Fruit fly (Drosophila melanogaster): ENCODE results near the gene CG34280.

CG34280 gene

dm6 chr3R:17391313-17391845 lies 12.1 kb downstream of the CG34280 start, which contains the start of the genes Brf and sds22 (continued):
- TF ChIP-seq CG32772 (GFP tag; IDR thresholded peaks at IDR 0.05) (peak; percentile 93), CG10431 (GFP tag; optimal IDR thresholded peaks at IDR 0.05) (peak; percentile 76), Oli (tag; optimal IDR thresholded peaks at IDR 0.05) (peak; percentile 92), luna (GFP tag; optimal IDR thresholded peaks at IDR 0.05) (peak; percentile 93), yki (optimal IDR thresholded peaks at IDR 0.05) (no peak), Mad (GFP tag; optimal IDR thresholded peaks at IDR 0.05) (peak; percentile 93), CG14667 (GFP tag; IDR thresholded peaks at IDR 0.05) (peak; percentile 94), CG17359 (tag; optimal IDR thresholded peaks at IDR 0.05) (peak; percentile 92), BEAF-32 (GFP tag; optimal IDR thresholded peaks at IDR 0.05) (peak; percentile 87), Fer3 (tag; optimal IDR thresholded peaks at IDR 0.05) (peak; percentile 94), Opbp (GFP tag; IDR thresholded peaks at IDR 0.05; ENCODE audit: partially characterized antibody) (peak; percentile 53; the same call in 1 of the 3 replicates), dmrt11E (tag; optimal IDR thresholded peaks at IDR 0.05) (peak; percentile 96), CG17912 (GFP tag; optimal IDR thresholded peaks at IDR 0.05) (peak; percentile 77), hb (GFP tag; IDR thresholded peaks at IDR 0.05; ENCODE audit: partially characterized antibody) (no peak), pb (GFP tag; optimal IDR thresholded peaks at IDR 0.05) (peak; percentile 84), hkb (optimal IDR thresholded peaks at IDR 0.05) (no peak), hkb (GFP tag; IDR thresholded peaks at IDR 0.05) (peak; percentile 91), Scr (GFP tag; IDR thresholded peaks at IDR 0.05; ENCODE audit: partially characterized antibody) (peak; percentile 86), CG13775 (GFP tag; optimal IDR thresholded peaks at IDR 0.05) (peak; percentile 96), Dad (GFP tag; optimal IDR thresholded peaks at IDR 0.05) (peak; percentile 95), klu (GFP tag; IDR thresholded peaks at IDR 0.05) (peak; percentile 94), crp (GFP tag; optimal IDR thresholded peaks at IDR 0.05) (peak; percentile 83 to 93), Fer1 (GFP tag; optimal IDR thresholded peaks at IDR 0.05) (peak; percentile 93), CG2678 (tag; optimal IDR thresholded peaks at IDR 0.05) (peak; percentile 96), CG5245 (GFP tag; optimal IDR thresholded peaks at IDR 0.05) (peak; percentile 95), peb (GFP tag; IDR thresholded peaks at IDR 0.05) (peak; percentile 87), hbn (GFP tag; IDR thresholded peaks at IDR 0.05; ENCODE audit: partially characterized antibody) (peak; percentile 72), CG11456 (GFP tag; IDR thresholded peaks at IDR 0.05) (peak; percentile 90), nerfin-1 (tag; optimal IDR thresholded peaks at IDR 0.05) (peak; percentile 93), CG18599 (GFP tag; optimal IDR thresholded peaks at IDR 0.05) (peak; percentile 96), CG9797 (GFP tag; optimal IDR thresholded peaks at IDR 0.05) (peak; percentile 53), slbo (GFP tag; IDR thresholded peaks at IDR 0.05) (peak; percentile 96), so (GFP tag; IDR thresholded peaks at IDR 0.05) (peak; percentile 87), CG10959 (GFP tag; IDR thresholded peaks at IDR 0.05) (peak; percentile 90), Elba2 (GFP tag; optimal IDR thresholded peaks at IDR 0.05) (peak; percentile 97), slou (GFP tag; optimal IDR thresholded peaks at IDR 0.05) (peak; percentile 96), pan (optimal IDR thresholded peaks at IDR 0.05) (no peak), pan (GFP tag; optimal IDR thresholded peaks at IDR 0.05 in 1 of 2, IDR thresholded peaks at IDR 0.05 in 1 of 2) (peak in 1 of 2 experiments; percentile 93), Sox100B (GFP tag; optimal IDR thresholded peaks at IDR 0.05) (peak; percentile 93), CG2116 (GFP tag; optimal IDR thresholded peaks at IDR 0.05) (peak; percentile 89), btn (GFP tag; optimal IDR thresholded peaks at IDR 0.05) (peak; percentile 84), sna (GFP tag; IDR thresholded peaks at IDR 0.05; ENCODE audit: partially characterized antibody) (peak; percentile 72; the same call in 1 of the 2 replicates), bigmax (GFP tag; optimal IDR thresholded peaks at IDR 0.05) (peak; percentile 7), az2 (GFP tag; optimal IDR thresholded peaks at IDR 0.05) (peak; percentile 96), pho (GFP tag; optimal IDR thresholded peaks at IDR 0.05) (peak; percentile 97), wor (GFP tag; IDR thresholded peaks at IDR 0.05) (peak; percentile 83; the same call in 1 of the 2 replicates), vfl (GFP tag; optimal IDR thresholded peaks at IDR 0.05) (peak; percentile 96), dan (GFP tag; IDR thresholded peaks at IDR 0.05) (peak; percentile 86), chinmo (GFP tag; IDR thresholded peaks at IDR 0.05; ENCODE audit: partially characterized antibody) (no peak), Camta (GFP tag; optimal IDR thresholded peaks at IDR 0.05) (peak; percentile 92)
